Worm (Caenorhabditis elegans): Measurements from ENCODE around the gene hint-3.

The hint-3 gene

ce11 chrV:7730488-7730887 lies 29.8 kb upstream of the hint-3 start (continued):
- TF ChIP-seq F33H1.4 (GFP tag; IDR thresholded peaks at IDR 0.05) = peak; percentile 8; the same call in 1 of the 2 replicates
- no peak for TF ChIP-seq xnd-1 (tag; optimal IDR thresholded peaks at IDR 0.05)
- TF ChIP-seq dpff-1 (tag; optimal IDR thresholded peaks at IDR 0.05) = no peak
- TF ChIP-seq T26A5.8 (tag; optimal IDR thresholded peaks at IDR 0.05) = no peak
- TF ChIP-seq mxl-1 (tag; optimal IDR thresholded peaks at IDR 0.05) = no peak
- TF ChIP-seq sdz-38 (tag; optimal IDR thresholded peaks at IDR 0.05) = no peak
- TF ChIP-seq mes-4 (tag; optimal IDR thresholded peaks at IDR 0.05) = no peak
- TF ChIP-seq zim-3 (tag; optimal IDR thresholded peaks at IDR 0.05) = no peak
- peak; percentile 5 for TF ChIP-seq F23B12.7 (tag; optimal IDR thresholded peaks at IDR 0.05; ENCODE audit: insufficient read depth)
- no peak for TF ChIP-seq snpc-1.3 (tag; optimal IDR thresholded peaks at IDR 0.05; ENCODE audit: insufficient read depth)
- TF ChIP-seq bed-2 (GFP tag; IDR thresholded peaks at IDR 0.05) = no peak
- TF ChIP-seq madf-10 (tag; optimal IDR thresholded peaks at IDR 0.05) = peak; percentile 0
- no peak for TF ChIP-seq Y95B8A.8 (GFP tag; IDR thresholded peaks at IDR 0.05)
- TF ChIP-seq ceh-91 (GFP tag; IDR thresholded peaks at IDR 0.05) = no peak
- TF ChIP-seq ama-1 (optimal IDR thresholded peaks at IDR 0.05) = no peak
- TF ChIP-seq ama-1 (GFP tag; optimal IDR thresholded peaks at IDR 0.05) = peak in 1 of 2 experiments; percentile 50
- TF ChIP-seq madf-8 (GFP tag; conservative IDR thresholded peaks at IDR 0.05) = no peak
- TF ChIP-seq sea-2 (GFP tag; IDR thresholded peaks at IDR 0.05) = no peak
- TF ChIP-seq dpl-1 (GFP tag; optimal IDR thresholded peaks at IDR 0.05) = no peak
- no peak for TF ChIP-seq die-1 (tag; optimal IDR thresholded peaks at IDR 0.05)
- TF ChIP-seq attf-5 (GFP tag; optimal IDR thresholded peaks at IDR 0.05) = no peak
- TF ChIP-seq cebp-2 (GFP tag; IDR thresholded peaks at IDR 0.05) = no peak
- no peak for TF ChIP-seq attf-3 (GFP tag; conservative IDR thresholded peaks at IDR 0.05)
- TF ChIP-seq ztf-6 (GFP tag; IDR thresholded peaks at IDR 0.05) = no peak
- peak; percentile 12 for TF ChIP-seq lsl-1 (GFP tag; optimal IDR thresholded peaks at IDR 0.05)
- TF ChIP-seq nfyb-1 (GFP tag; IDR thresholded peaks at IDR 0.05) = peak; percentile 53; the same call in 1 of the 2 replicates
- no peak for TF ChIP-seq T07F8.4 (tag; optimal IDR thresholded peaks at IDR 0.05)
- no peak for TF ChIP-seq ZK185.1 (tag; optimal IDR thresholded peaks at IDR 0.05; ENCODE audit: poor library complexity, severe bottlenecking)
- TF ChIP-seq hlh-26 (GFP tag; conservative IDR thresholded peaks at IDR 0.05) = no peak
- no peak for TF ChIP-seq tbx-9 (tag; optimal IDR thresholded peaks at IDR 0.05; ENCODE audit: borderline replicate concordance)
- TF ChIP-seq ceh-100 (GFP tag; IDR thresholded peaks at IDR 0.05) = no peak
- peak; percentile 46; the same call in 1 of the 2 replicates for TF ChIP-seq D2030.7 (GFP tag; IDR thresholded peaks at IDR 0.05)
- TF ChIP-seq C06A6.2 (GFP tag; conservative IDR thresholded peaks at IDR 0.05) = no peak
- TF ChIP-seq unc-130 (GFP tag; optimal IDR thresholded peaks at IDR 0.05) = no peak
- TF ChIP-seq snpc-1.1 (tag; optimal IDR thresholded peaks at IDR 0.05; ENCODE audit: insufficient read depth) = no peak
- no peak for TF ChIP-seq F39B2.1 (GFP tag; IDR thresholded peaks at IDR 0.05)
- no peak for TF ChIP-seq ceh-40 (GFP tag; IDR thresholded peaks at IDR 0.05)
- TF ChIP-seq madf-6 (GFP tag; IDR thresholded peaks at IDR 0.05) = peak; percentile 44; the same call in 1 of the 2 replicates
- no peak for TF ChIP-seq F37B4.10 (GFP tag; IDR thresholded peaks at IDR 0.05)
- TF ChIP-seq lin-40 (tag; optimal IDR thresholded peaks at IDR 0.05) = no peak
- TF ChIP-seq ztf-18 (tag; optimal IDR thresholded peaks at IDR 0.05) = no peak
- TF ChIP-seq F57C9.4 (tag; optimal IDR thresholded peaks at IDR 0.05) = no peak
- peak; percentile 57; the same call in 1 of the 2 replicates for TF ChIP-seq hsf-1 (GFP tag; IDR thresholded peaks at IDR 0.05)
- no peak for TF ChIP-seq unc-62 (GFP tag; optimal IDR thresholded peaks at IDR 0.05)
- no peak for TF ChIP-seq repo-1 (tag; optimal IDR thresholded peaks at IDR 0.05)
- peak; percentile 86 for TF ChIP-seq tbp1 (GFP tag; optimal IDR thresholded peaks at IDR 0.05)
- 0 out of 2 replicates have a peak, but pooled peaks have one; percentile 24 for TF ChIP-seq ztf-28 (GFP tag; IDR thresholded peaks at IDR 0.05)
- TF ChIP-seq zfh-2 (GFP tag; conservative IDR thresholded peaks at IDR 0.05) = no peak
- no peak for TF ChIP-seq bed-1 (GFP tag; IDR thresholded peaks at IDR 0.05)
- no peak for TF ChIP-seq Y67H2A.10 (GFP tag; conservative IDR thresholded peaks at IDR 0.05)

Data from whole organism, young adult.